Fruit fly (Drosophila melanogaster) whole organism, embryonic: ENCODE results near the gene CG6012.

Source experiments
- Abd-B ChIP-seq: fragments of 200-800 bp; sonication (Bioruptor generic); optimal IDR thresholded peaks from 2 replicates; lab custom pipeline; 2018; ENCODE audit warnings: missing biosample characterization, mild to moderate bottlenecking, missing genetic modification characterization, moderate library complexity
- Atf3 ChIP-seq: fragments of 200-800 bp; sonication (Bioruptor generic); optimal IDR thresholded peaks from 3 replicates; lab custom pipeline; 2016; ENCODE audit warnings: missing biosample characterization, missing genetic modification characterization
- Atf6 ChIP-seq: fragments of 200-800 bp; sonication (Bioruptor generic); IDR thresholded peaks from 2 replicates; pipeline ENCODE4 v1.3.6; 2022; ENCODE audit warnings: missing biosample characterization, missing genetic modification characterization
- CG10274 ChIP-seq: fragments of 200-800 bp; sonication (Bioruptor generic); optimal IDR thresholded peaks from 3 replicates; lab custom pipeline; 2017; ENCODE audit warnings: missing biosample characterization, mild to moderate bottlenecking, missing genetic modification characterization
- CG10565 ChIP-seq: fragments of 200-800 bp; sonication (Bioruptor generic); optimal IDR thresholded peaks from 3 replicates; lab custom pipeline; 2016; ENCODE audit warnings: missing biosample characterization, mild to moderate bottlenecking, missing genetic modification characterization
- CG1233 ChIP-seq: fragments of 200-800 bp; sonication (Bioruptor generic); optimal IDR thresholded peaks from 4 replicates; lab custom pipeline; 2018; ENCODE audit warnings: missing biosample characterization, mild to moderate bottlenecking, missing genetic modification characterization
- CG12769 ChIP-seq: fragments of 200-800 bp; sonication (Bioruptor generic); optimal IDR thresholded peaks from 2 replicates; lab custom pipeline; 2019; ENCODE audit warnings: missing biosample characterization, mild to moderate bottlenecking, missing genetic modification characterization, moderate library complexity
- CG1602 ChIP-seq: fragments of 200-800 bp; sonication (Bioruptor generic); optimal IDR thresholded peaks from 3 replicates; lab custom pipeline; 2016; ENCODE audit warnings: missing biosample characterization, missing genetic modification characterization
- CG1647 ChIP-seq: fragments of 200-800 bp; sonication (Bioruptor generic); optimal IDR thresholded peaks from 3 replicates; lab custom pipeline; 2016; ENCODE audit warnings: missing biosample characterization, missing genetic modification characterization
- CG1792 ChIP-seq: fragments of 200-800 bp; sonication (Bioruptor generic); optimal IDR thresholded peaks from 2 replicates; lab custom pipeline; 2016; ENCODE audit warnings: missing biosample characterization, missing genetic modification characterization
- CG1832 ChIP-seq: fragments of 200-800 bp; sonication (Bioruptor generic); optimal IDR thresholded peaks from 2 replicates; lab custom pipeline; 2017; ENCODE audit warnings: missing biosample characterization, mild to moderate bottlenecking, missing genetic modification characterization, inconsistent platforms
- CG2712 ChIP-seq: fragments of 200-800 bp; optimal IDR thresholded peaks from 3 replicates; lab custom pipeline; 2019; ENCODE audit warnings: missing biosample characterization, mild to moderate bottlenecking, missing genetic modification characterization, moderate library complexity
- CG31388 ChIP-seq: fragments of 200-800 bp; sonication (Bioruptor generic); optimal IDR thresholded peaks from 2 replicates; lab custom pipeline; 2016; ENCODE audit warnings: missing biosample characterization, missing genetic modification characterization
- CG32772 ChIP-seq: fragments of 200-800 bp; sonication (Bioruptor generic); IDR thresholded peaks from 2 replicates; pipeline ENCODE4 v1.3.6; 2022; ENCODE audit warnings: missing biosample characterization, missing genetic modification characterization
- CG34376 ChIP-seq: fragments of 200-800 bp; sonication (Bioruptor generic); optimal IDR thresholded peaks from 2 replicates; lab custom pipeline; 2018; ENCODE audit warnings: missing biosample characterization, mild to moderate bottlenecking, missing genetic modification characterization
- CG3838 ChIP-seq: fragments of 200-800 bp; sonication (Bioruptor generic); optimal IDR thresholded peaks from 3 replicates; lab custom pipeline; 2016; ENCODE audit warnings: missing biosample characterization, missing genetic modification characterization
- CG4820 ChIP-seq: fragments of 200-800 bp; sonication (Bioruptor generic); optimal IDR thresholded peaks from 3 replicates; lab custom pipeline; 2016; ENCODE audit warnings: missing biosample characterization, missing genetic modification characterization
- CG5245 ChIP-seq: fragments of 200-800 bp; sonication (Bioruptor generic); optimal IDR thresholded peaks from 3 replicates; lab custom pipeline; 2016; ENCODE audit warnings: missing biosample characterization, missing genetic modification characterization
- CG6254 ChIP-seq: fragments of 200-800 bp; sonication (Bioruptor generic); optimal IDR thresholded peaks from 3 replicates; lab custom pipeline; 2017; ENCODE audit warnings: mild to moderate bottlenecking, missing biosample characterization, missing genetic modification reagents, missing genetic modification characterization
- CG6689 ChIP-seq: fragments of 200-800 bp; sonication (Bioruptor generic); IDR thresholded peaks from 2 replicates; pipeline ENCODE4 v1.3.6; 2022; ENCODE audit warnings: missing biosample characterization, missing genetic modification characterization
- CG6813 ChIP-seq: fragments of 200-800 bp; sonication (Bioruptor generic); optimal IDR thresholded peaks from 2 replicates; lab custom pipeline; 2017; ENCODE audit warnings: missing biosample characterization, missing genetic modification characterization, mild to moderate bottlenecking, moderate library complexity, missing genetic modification reagents
- CG7357 ChIP-seq: fragments of 200-800 bp; sonication (Bioruptor generic); IDR thresholded peaks from 3 replicates; pipeline ENCODE4 v1.3.6; 2022; ENCODE audit warnings: missing biosample characterization, missing genetic modification characterization
- CG8281 ChIP-seq: fragments of 200-800 bp; sonication (Bioruptor generic); optimal IDR thresholded peaks from 2 replicates; lab custom pipeline; 2018; ENCODE audit warnings: missing biosample characterization, mild to moderate bottlenecking, missing genetic modification characterization, moderate library complexity
- CG9932 ChIP-seq: fragments of 200-800 bp; sonication (Bioruptor generic); IDR thresholded peaks from 2 replicates; pipeline ENCODE4 v1.3.6; 2022; ENCODE audit warnings: missing biosample characterization, missing genetic modification characterization
- Eip74EF ChIP-seq, 2 experiments: fragments of 200-800 bp in 1 of 2; fragments of >200 bp in 1 of 2; sonication (Bioruptor generic) in 1 of 2; optimal IDR thresholded peaks; 2 replicates each; lab custom pipeline; 2017 to 2019; ENCODE audit warnings: missing biosample characterization in 2 of 2, missing genetic modification characterization in 2 of 2, mild to moderate bottlenecking in 1 of 2, moderate library complexity in 1 of 2
- Fer1 ChIP-seq: fragments of 200-800 bp; sonication (Bioruptor generic); optimal IDR thresholded peaks from 2 replicates; lab custom pipeline; 2017; ENCODE audit warnings: missing biosample characterization, mild to moderate bottlenecking, missing genetic modification characterization
- GATAe ChIP-seq: fragments of 200-800 bp; sonication (Bioruptor generic); conservative IDR thresholded peaks from 2 replicates; pipeline ENCODE4 v1.3.6; 2022; ENCODE audit warnings: missing biosample characterization, missing genetic modification characterization
- Lhr ChIP-seq: fragments of 200-800 bp; sonication (Bioruptor generic); optimal IDR thresholded peaks from 3 replicates; lab custom pipeline; 2017; ENCODE audit warnings: mild to moderate bottlenecking, missing biosample characterization, missing genetic modification reagents, missing genetic modification characterization
- Oaz ChIP-seq: fragments of 200-800 bp; sonication (Bioruptor generic); IDR thresholded peaks from 2 replicates; pipeline ENCODE4 v1.3.6; 2022; ENCODE audit warnings: missing biosample characterization, missing genetic modification characterization
- Ravus ChIP-seq: fragments of 200-800 bp; sonication (Bioruptor generic); IDR thresholded peaks from 2 replicates; pipeline ENCODE4 v1.3.6; 2022; ENCODE audit warnings: missing biosample characterization, missing genetic modification characterization
- al ChIP-seq: fragments of 200-800 bp; sonication (Bioruptor generic); IDR thresholded peaks from 2 replicates; pipeline ENCODE4 v1.3.6; 2022; ENCODE audit warnings: missing biosample characterization, missing genetic modification characterization
- cato ChIP-seq: fragments of 200-800 bp; sonication (Bioruptor generic); optimal IDR thresholded peaks from 2 replicates; lab custom pipeline; 2016; ENCODE audit warnings: missing biosample characterization, missing genetic modification characterization, borderline replicate concordance
- chm ChIP-seq: fragments of 200-800 bp; sonication (Bioruptor generic); IDR thresholded peaks from 2 replicates; pipeline ENCODE4 v1.3.6; 2022; ENCODE audit warnings: missing biosample characterization, missing genetic modification characterization
- crc ChIP-seq: fragments of 200-800 bp; sonication (Bioruptor generic); optimal IDR thresholded peaks from 2 replicates; lab custom pipeline; 2016; ENCODE audit warnings: missing biosample characterization, missing genetic modification characterization
- croc ChIP-seq: fragments of 200-800 bp; sonication (Bioruptor generic); conservative IDR thresholded peaks from 3 replicates; pipeline ENCODE4 v1.3.6; 2022; ENCODE audit warnings: missing biosample characterization, missing genetic modification characterization
- crp ChIP-seq, 2 experiments: fragments of 200-800 bp; sonication (Bioruptor generic); optimal IDR thresholded peaks; 2 replicates in 1 of 2; 3 replicates in 1 of 2; lab custom pipeline; 2017; ENCODE audit warnings: missing biosample characterization in 2 of 2, missing genetic modification characterization in 2 of 2, mild to moderate bottlenecking in 1 of 2, moderate library complexity in 1 of 2
- ems ChIP-seq: fragments of 200-800 bp; sonication (Bioruptor generic); optimal IDR thresholded peaks from 3 replicates; lab custom pipeline; 2016; ENCODE audit warnings: missing biosample characterization, missing genetic modification characterization
- fd96Cb ChIP-seq: fragments of 200-800 bp; sonication (Bioruptor generic); optimal IDR thresholded peaks from 2 replicates; lab custom pipeline; 2018; ENCODE audit warnings: missing biosample characterization, mild to moderate bottlenecking, missing genetic modification characterization, moderate library complexity
- fu2 ChIP-seq: fragments of 200-800 bp; sonication (Bioruptor generic); optimal IDR thresholded peaks from 2 replicates; lab custom pipeline; 2016; ENCODE audit warnings: missing biosample characterization, missing genetic modification characterization
- gce ChIP-seq: fragments of 200-800 bp; sonication (Bioruptor generic); IDR thresholded peaks from 3 replicates; pipeline ENCODE4 v1.3.6; 2022; ENCODE audit warnings: missing biosample characterization, missing genetic modification characterization
- jigr1 ChIP-seq: fragments of 200-800 bp; sonication (Bioruptor generic); IDR thresholded peaks from 3 replicates; pipeline ENCODE4 v1.3.6; 2022; ENCODE audit warnings: missing biosample characterization, missing genetic modification characterization
- lov ChIP-seq, 2 experiments: fragments of 200-800 bp in 1 of 2; fragments of >200 bp in 1 of 2; sonication (Bioruptor generic) in 1 of 2; IDR thresholded peaks in 1 of 2; optimal IDR thresholded peaks in 1 of 2; 2 replicates in 1 of 2; 3 replicates in 1 of 2; pipeline versions ENCODE4 v1.3.6 to Lab custom; 2017 to 2022; ENCODE audit warnings: missing biosample characterization in 1 of 2, missing genetic modification characterization in 1 of 2
- luna ChIP-seq: fragments of 200-800 bp; sonication (Bioruptor generic); optimal IDR thresholded peaks from 2 replicates; lab custom pipeline; 2016; ENCODE audit warnings: missing biosample characterization, missing genetic modification characterization
- mld ChIP-seq: fragments of 200-800 bp; sonication (Bioruptor generic); IDR thresholded peaks from 3 replicates; pipeline ENCODE4 v1.3.6; 2022; ENCODE audit warnings: missing biosample characterization, missing genetic modification characterization; ENCODE audit not compliant: partially characterized antibody
- pfk ChIP-seq: fragments of 200-800 bp; sonication (Bioruptor generic); optimal IDR thresholded peaks from 2 replicates; lab custom pipeline; 2018; ENCODE audit warnings: missing biosample characterization, mild to moderate bottlenecking, missing genetic modification characterization, moderate library complexity
- pzg ChIP-seq: fragments of 200-800 bp; sonication (Bioruptor generic); optimal IDR thresholded peaks from 3 replicates; lab custom pipeline; 2018; ENCODE audit warnings: missing biosample characterization, mild to moderate bottlenecking, missing genetic modification characterization, moderate library complexity
- row ChIP-seq: fragments of 200-800 bp; sonication (Bioruptor generic); IDR thresholded peaks from 3 replicates; pipeline ENCODE4 v1.3.6; 2022; ENCODE audit warnings: missing biosample characterization, missing genetic modification characterization
- sens ChIP-seq: fragments of 200-800 bp; sonication (Bioruptor generic); peaks from one replicate; lab custom pipeline; 2016; ENCODE audit warnings: missing biosample characterization, missing genetic modification characterization
- vnd ChIP-seq: fragments of 200-800 bp; sonication (Bioruptor generic); IDR thresholded peaks from 3 replicates; pipeline ENCODE4 v1.3.6; 2022; ENCODE audit warnings: missing biosample characterization, missing genetic modification characterization; ENCODE audit not compliant: partially characterized antibody
- zfh2 ChIP-seq: fragments of 200-800 bp; sonication (Bioruptor generic); optimal IDR thresholded peaks from 2 replicates; lab custom pipeline; 2016; ENCODE audit warnings: missing biosample characterization, missing genetic modification characterization

Gene CG6012

DNA sequence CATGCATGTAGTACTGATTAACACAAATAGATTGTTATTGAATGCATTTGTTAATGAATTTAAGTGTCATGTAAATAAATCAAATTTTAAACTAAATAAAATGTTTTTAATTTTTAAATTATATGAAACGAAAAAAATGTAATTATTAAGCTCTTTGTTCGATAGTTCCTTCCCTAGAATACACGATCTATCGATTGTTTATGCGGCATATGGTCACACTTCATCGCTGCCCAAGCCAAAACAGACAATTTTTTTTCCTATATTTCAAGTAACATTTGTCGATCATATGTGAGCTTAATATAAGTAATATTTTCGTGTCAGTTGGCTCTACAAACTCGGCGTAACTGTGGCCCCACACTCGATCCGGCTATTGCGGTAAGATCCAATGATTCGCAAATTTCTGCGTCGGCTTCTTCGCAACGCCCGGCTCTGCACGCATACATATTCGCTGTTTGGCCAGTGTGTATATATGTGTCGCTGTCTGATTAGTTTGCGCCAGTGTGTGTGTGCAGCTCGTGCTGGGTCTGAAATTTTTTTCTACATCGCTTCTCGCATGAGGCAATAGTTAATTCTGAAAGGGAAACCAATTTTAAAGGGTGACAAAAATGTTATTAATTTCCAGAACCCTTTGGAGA, 34.3 kb downstream of the CG6012 start, which contains the start of gene AspRS-m (continued):
- TF ChIP-seq CG8281 (tag; lab: Kevin White, UChicago) (no peak), vnd (GFP tag; lab: Robert Waterston, UW) (peak; percentile 88), CG6254 (no peak), zfh2 (GFP tag; lab: Kevin White, UChicago) (no peak), al (no peak), CG1792 (GFP tag; lab: Kevin White, UChicago) (no peak), Atf6 (GFP tag; lab: Robert Waterston, UW) (no peak), ems (GFP tag; lab: Kevin White, UChicago) (no peak), GATAe (GFP tag; lab: Robert Waterston, UW) (no peak), CG1602 (GFP tag; lab: Kevin White, UChicago) (no peak), pzg (GFP tag; lab: Kevin White, UChicago) (peak; percentile 44), CG1233 (no peak), lov (optimal IDR thresholded peaks at IDR 0.05; lab: Kevin White, UChicago) (no peak), lov (GFP tag; IDR thresholded peaks at IDR 0.05; lab: Robert Waterston, UW) (no peak), jigr1 (GFP tag; lab: Robert Waterston, UW) (no peak; the same call in 2 of the 3 replicates), mld (peak; percentile 68; the same call in 2 of the 3 replicates), CG3838 (GFP tag; lab: Kevin White, UChicago) (no peak), CG4820 (GFP tag; lab: Kevin White, UChicago) (no peak), Abd-B (GFP tag; lab: Kevin White, UChicago) (no peak), Fer1 (no peak), croc (GFP tag; lab: Robert Waterston, UW) (no peak), CG2712 (tag; lab: Kevin White, UChicago) (no peak), Lhr (GFP tag; lab: Kevin White, UChicago) (peak; percentile 23), CG1832 (GFP tag; lab: Kevin White, UChicago) (no peak), CG7357 (GFP tag; lab: Robert Waterston, UW) (no peak), Atf3 (GFP tag; lab: Kevin White, UChicago) (no peak), CG10274 (no peak), sens (no peak), chm (GFP tag; lab: Robert Waterston, UW) (no peak), fu2 (GFP tag; lab: Kevin White, UChicago) (no peak), CG6813 (no peak), crp (GFP tag; optimal IDR thresholded peaks at IDR 0.05; lab: Kevin White, UChicago) (no peak), CG10565 (no peak), CG34376 (no peak), CG5245 (no peak), crc (no peak), Eip74EF (GFP tag; optimal IDR thresholded peaks at IDR 0.05; lab: Kevin White, UChicago) (no peak), fd96Cb (tag; lab: Kevin White, UChicago) (peak; percentile 5), gce (GFP tag; lab: Robert Waterston, UW) (no peak), CG9932 (GFP tag; lab: Robert Waterston, UW) (peak; percentile 81), luna (GFP tag; lab: Kevin White, UChicago) (no peak), cato (GFP tag; lab: Kevin White, UChicago) (no peak), CG32772 (GFP tag; lab: Robert Waterston, UW) (peak; percentile 62; the same call in 1 of the 2 replicates), Oaz (GFP tag; lab: Robert Waterston, UW) (no peak), row (GFP tag; lab: Robert Waterston, UW) (peak; percentile 85), CG1647 (GFP tag; lab: Kevin White, UChicago) (no peak), CG12769 (tag; lab: Kevin White, UChicago) (no peak), pfk (GFP tag; lab: Kevin White, UChicago) (no peak), Ravus (GFP tag; lab: Robert Waterston, UW) (no peak), CG31388 (GFP tag; lab: Kevin White, UChicago) (no peak), CG6689 (GFP tag; lab: Robert Waterston, UW) (no peak)
